Worm (Caenorhabditis elegans) whole organism, L4/young adult: ENCODE measurements around the gene hip-1.

ENCODE experiments used
- W03F9.2 ChIP-seq: fragments of 150-350 bp; optimal IDR thresholded peaks from 2 replicates; lab custom pipeline; 2014; ENCODE audit warnings: missing biosample characterization, missing genetic modification characterization
- dao-5 ChIP-seq: sonication (generic microtip); optimal IDR thresholded peaks from 2 replicates; lab custom pipeline; 2016; ENCODE audit warnings: missing genotype, missing genetic modification characterization, moderate library complexity, missing compliant biosample characterization
- him-1 ChIP-seq: sonication (generic microtip); optimal IDR thresholded peaks from 2 replicates; lab custom pipeline; 2016; ENCODE audit warnings: missing genotype, missing genetic modification reagents, missing genetic modification characterization, missing compliant biosample characterization

ce11 chrIII:13625650-13626430 lies 3.5 kb upstream of the hip-1 start:
- TF ChIP-seq him-1 (tag; lab: Kevin White, UChicago) (no peak), W03F9.2 (tag; lab: Kevin White, UChicago) (no peak), dao-5 (peak; percentile 0)
